Fruit fly (Drosophila melanogaster) whole organism, embryonic: ENCODE results near the gene Sox21a.

Experiments
- Adf1 ChIP-seq: fragments of 200-800 bp; sonication (Bioruptor generic); IDR thresholded peaks from 2 replicates; pipeline ENCODE4 v1.3.6; 2022; ENCODE audit warnings: missing biosample characterization, missing genetic modification characterization
- BEAF-32 ChIP-seq: fragments of 200-800 bp; sonication (Bioruptor generic); optimal IDR thresholded peaks from 3 replicates; lab custom pipeline; 2017; ENCODE audit warnings: missing biosample characterization, missing genetic modification characterization, mild to moderate bottlenecking, moderate library complexity, missing genetic modification reagents
- CG11085 ChIP-seq: fragments of 200-800 bp; sonication (Bioruptor generic); IDR thresholded peaks from 2 replicates; pipeline ENCODE4 v1.3.6; 2022; ENCODE audit warnings: missing biosample characterization, missing genetic modification characterization
- CG11696 ChIP-seq: fragments of 200-800 bp; sonication (Bioruptor generic); IDR thresholded peaks from 2 replicates; pipeline ENCODE4 v1.3.6; 2022; ENCODE audit warnings: missing biosample characterization, missing genetic modification characterization
- CG12219 ChIP-seq: fragments of 200-800 bp; sonication (Bioruptor generic); optimal IDR thresholded peaks from 3 replicates; lab custom pipeline; 2018; ENCODE audit warnings: missing biosample characterization, mild to moderate bottlenecking, missing genetic modification characterization
- CG1233 ChIP-seq: fragments of 200-800 bp; sonication (Bioruptor generic); optimal IDR thresholded peaks from 4 replicates; lab custom pipeline; 2018; ENCODE audit warnings: missing biosample characterization, mild to moderate bottlenecking, missing genetic modification characterization
- CG12391 ChIP-seq: fragments of 200-800 bp; sonication (Bioruptor generic); optimal IDR thresholded peaks from 3 replicates; lab custom pipeline; 2018; ENCODE audit warnings: missing biosample characterization, mild to moderate bottlenecking, missing genetic modification characterization, moderate library complexity
- CG13123 ChIP-seq: fragments of 200-800 bp; sonication (Bioruptor generic); optimal IDR thresholded peaks from 2 replicates; lab custom pipeline; 2016; ENCODE audit warnings: missing biosample characterization, missing genetic modification characterization
- CG14014 ChIP-seq: fragments of 200-800 bp; sonication (Bioruptor generic); IDR thresholded peaks from 2 replicates; pipeline ENCODE4 v1.3.6; 2022; ENCODE audit warnings: missing biosample characterization, missing genetic modification characterization
- CG15011 ChIP-seq: fragments of 200-800 bp; sonication (Bioruptor generic); optimal IDR thresholded peaks from 3 replicates; lab custom pipeline; 2018; ENCODE audit warnings: missing biosample characterization, mild to moderate bottlenecking, missing genetic modification characterization
- CG17612 ChIP-seq: fragments of 200-800 bp; sonication (Bioruptor generic); IDR thresholded peaks from 2 replicates; pipeline ENCODE4 v1.3.6; 2022; ENCODE audit warnings: missing biosample characterization, missing genetic modification characterization
- CG18011 ChIP-seq: fragments of 200-800 bp; sonication (Bioruptor generic); optimal IDR thresholded peaks from 2 replicates; lab custom pipeline; 2017; ENCODE audit warnings: missing biosample characterization, missing genetic modification characterization, mild to moderate bottlenecking, moderate library complexity, missing genotype
- CG18476 ChIP-seq: fragments of 200-800 bp; sonication (Bioruptor generic); optimal IDR thresholded peaks from 2 replicates; lab custom pipeline; 2016; ENCODE audit warnings: missing biosample characterization, mild to moderate bottlenecking, missing genetic modification characterization
- CG2199 ChIP-seq: fragments of 200-800 bp; sonication (Bioruptor generic); IDR thresholded peaks from 3 replicates; pipeline ENCODE4 v1.3.6; 2022; ENCODE audit warnings: missing biosample characterization, missing genetic modification characterization
- CG31441 ChIP-seq: fragments of 200-800 bp; sonication (Bioruptor generic); IDR thresholded peaks from 2 replicates; pipeline ENCODE4 v1.3.6; 2022; ENCODE audit warnings: missing biosample characterization, missing genetic modification characterization
- CG32772 ChIP-seq: fragments of 200-800 bp; sonication (Bioruptor generic); IDR thresholded peaks from 2 replicates; pipeline ENCODE4 v1.3.6; 2022; ENCODE audit warnings: missing biosample characterization, missing genetic modification characterization
- CG6272 ChIP-seq: fragments of 200-800 bp; sonication (Bioruptor generic); IDR thresholded peaks from 2 replicates; pipeline ENCODE4 v1.3.6; 2022; ENCODE audit warnings: missing biosample characterization, missing genetic modification characterization
- CG6654 ChIP-seq: fragments of 200-800 bp; sonication (Bioruptor generic); optimal IDR thresholded peaks from 2 replicates; lab custom pipeline; 2017; ENCODE audit warnings: missing biosample characterization, mild to moderate bottlenecking, missing genetic modification characterization
- CG6813 ChIP-seq: fragments of 200-800 bp; sonication (Bioruptor generic); optimal IDR thresholded peaks from 2 replicates; lab custom pipeline; 2017; ENCODE audit warnings: missing biosample characterization, missing genetic modification characterization, mild to moderate bottlenecking, moderate library complexity, missing genetic modification reagents
- CG7271 ChIP-seq: fragments of 200-800 bp; sonication (Bioruptor generic); optimal IDR thresholded peaks from 2 replicates; lab custom pipeline; 2018; ENCODE audit warnings: missing biosample characterization, mild to moderate bottlenecking, missing genetic modification characterization, moderate library complexity
- CG7556 ChIP-seq: fragments of 200-800 bp; sonication (Bioruptor generic); optimal IDR thresholded peaks from 2 replicates; lab custom pipeline; 2017; ENCODE audit warnings: missing biosample characterization, mild to moderate bottlenecking, missing genetic modification characterization
- CG7839 ChIP-seq: fragments of 200-800 bp; sonication (Bioruptor generic); optimal IDR thresholded peaks from 3 replicates; lab custom pipeline; 2018; ENCODE audit warnings: missing biosample characterization, mild to moderate bottlenecking, missing genetic modification characterization, moderate library complexity
- CTCF ChIP-seq: fragments of 200-800 bp; sonication (Bioruptor generic); optimal IDR thresholded peaks from 2 replicates; lab custom pipeline; 2017; ENCODE audit warnings: missing biosample characterization, mild to moderate bottlenecking, missing genetic modification characterization, moderate library complexity
- Doc3 ChIP-seq: fragments of 200-800 bp; sonication (Bioruptor generic); IDR thresholded peaks from 3 replicates; pipeline ENCODE4 v1.3.6; 2022; ENCODE audit warnings: missing biosample characterization, missing genetic modification characterization; ENCODE audit not compliant: partially characterized antibody
- HLH4C ChIP-seq: fragments of 200-800 bp; sonication (Bioruptor generic); IDR thresholded peaks from 3 replicates; pipeline ENCODE4 v1.3.6; 2022; ENCODE audit warnings: missing biosample characterization, missing genetic modification characterization; ENCODE audit not compliant: partially characterized antibody
- Hand ChIP-seq: fragments of 200-800 bp; sonication (Bioruptor generic); optimal IDR thresholded peaks from 2 replicates; lab custom pipeline; 2017; ENCODE audit warnings: mild to moderate bottlenecking, missing biosample characterization, missing genetic modification reagents, missing genetic modification characterization
- Hey ChIP-seq: fragments of 200-800 bp; sonication (Bioruptor generic); optimal IDR thresholded peaks from 3 replicates; lab custom pipeline; 2018; ENCODE audit warnings: missing biosample characterization, mild to moderate bottlenecking, missing genetic modification characterization
- HmgZ ChIP-seq: fragments of 200-800 bp; sonication (Bioruptor generic); optimal IDR thresholded peaks from 2 replicates; lab custom pipeline; 2018; ENCODE audit warnings: missing biosample characterization, mild to moderate bottlenecking, missing genetic modification characterization
- NfI ChIP-seq: fragments of 200-800 bp; sonication (Bioruptor generic); optimal IDR thresholded peaks from 3 replicates; lab custom pipeline; 2018; ENCODE audit warnings: missing biosample characterization, mild to moderate bottlenecking, missing genetic modification characterization, moderate library complexity
- Optix ChIP-seq: fragments of 200-800 bp; sonication (Bioruptor generic); IDR thresholded peaks from 3 replicates; pipeline ENCODE4 v1.3.6; 2022; ENCODE audit warnings: missing biosample characterization, missing genetic modification characterization
- Rfx ChIP-seq: fragments of 200-800 bp; sonication (Bioruptor generic); IDR thresholded peaks from 2 replicates; pipeline ENCODE4 v1.3.6; 2022; ENCODE audit warnings: missing biosample characterization, missing genetic modification characterization
- Spps ChIP-seq: fragments of 200-800 bp; sonication (Bioruptor generic); optimal IDR thresholded peaks from 2 replicates; lab custom pipeline; 2018; ENCODE audit warnings: missing biosample characterization, mild to moderate bottlenecking, missing genetic modification characterization
- aop ChIP-seq: fragments of 200-800 bp; sonication (Bioruptor generic); IDR thresholded peaks from 2 replicates; pipeline ENCODE4 v1.3.6; 2022; ENCODE audit warnings: missing biosample characterization, missing genetic modification characterization
- dm ChIP-seq: fragments of 200-800 bp; sonication (Bioruptor generic); optimal IDR thresholded peaks from 3 replicates; lab custom pipeline; 2016; ENCODE audit warnings: missing biosample characterization, missing genetic modification characterization
- dmrt99B ChIP-seq: fragments of 200-800 bp; sonication (Bioruptor generic); optimal IDR thresholded peaks from 2 replicates; lab custom pipeline; 2018; ENCODE audit warnings: missing biosample characterization, mild to moderate bottlenecking, missing genetic modification characterization, moderate library complexity
- emc ChIP-seq: fragments of 200-800 bp; sonication (Bioruptor generic); optimal IDR thresholded peaks from 2 replicates; lab custom pipeline; 2016; ENCODE audit warnings: missing biosample characterization, missing genetic modification characterization
- gro ChIP-seq: fragments of 200-800 bp; sonication (Bioruptor generic); optimal IDR thresholded peaks from 2 replicates; lab custom pipeline; 2016; ENCODE audit warnings: missing biosample characterization, missing genetic modification characterization
- gt ChIP-seq: fragments of 200-800 bp; sonication (Bioruptor generic); IDR thresholded peaks from 2 replicates; pipeline ENCODE4 v1.3.6; 2022; ENCODE audit warnings: missing biosample characterization, missing genetic modification characterization
- ind ChIP-seq: fragments of 200-800 bp; sonication (Bioruptor generic); optimal IDR thresholded peaks from 3 replicates; lab custom pipeline; 2016; ENCODE audit warnings: missing biosample characterization, missing genetic modification characterization
- kni ChIP-seq: fragments of 200-800 bp; sonication (Bioruptor generic); optimal IDR thresholded peaks from 3 replicates; lab custom pipeline; 2017; ENCODE audit warnings: mild to moderate bottlenecking, missing biosample characterization, missing genetic modification reagents, missing genetic modification characterization
- lab ChIP-seq: fragments of 200-800 bp; sonication (Bioruptor generic); optimal IDR thresholded peaks from 3 replicates; lab custom pipeline; 2017; ENCODE audit warnings: missing biosample characterization, missing genetic modification characterization, mild to moderate bottlenecking, moderate library complexity, missing genetic modification reagents
- lov ChIP-seq, 2 experiments: fragments of 200-800 bp in 1 of 2; fragments of >200 bp in 1 of 2; sonication (Bioruptor generic) in 1 of 2; IDR thresholded peaks in 1 of 2; optimal IDR thresholded peaks in 1 of 2; 2 replicates in 1 of 2; 3 replicates in 1 of 2; pipeline versions ENCODE4 v1.3.6 to Lab custom; 2017 to 2022; ENCODE audit warnings: missing biosample characterization in 1 of 2, missing genetic modification characterization in 1 of 2
- org-1 ChIP-seq: fragments of 200-800 bp; sonication (Bioruptor generic); optimal IDR thresholded peaks from 2 replicates; lab custom pipeline; 2017; ENCODE audit warnings: missing biosample characterization, missing genetic modification characterization
- phol ChIP-seq: fragments of 200-800 bp; sonication (Bioruptor generic); optimal IDR thresholded peaks from 3 replicates; lab custom pipeline; 2018; ENCODE audit warnings: missing biosample characterization, mild to moderate bottlenecking, missing genetic modification characterization, moderate library complexity
- psq ChIP-seq: fragments of 200-800 bp; sonication (Bioruptor generic); optimal IDR thresholded peaks from 2 replicates; lab custom pipeline; 2017; ENCODE audit warnings: missing biosample characterization, missing genetic modification characterization
- sisA ChIP-seq: fragments of 200-800 bp; sonication (Bioruptor generic); IDR thresholded peaks from 2 replicates; pipeline ENCODE4 v1.3.6; 2022; ENCODE audit warnings: missing biosample characterization, missing genetic modification characterization
- slou ChIP-seq: fragments of 200-800 bp; sonication (Bioruptor generic); optimal IDR thresholded peaks from 3 replicates; lab custom pipeline; 2016; ENCODE audit warnings: missing biosample characterization, missing genetic modification characterization
- toy ChIP-seq: fragments of 200-800 bp; sonication (Bioruptor generic); IDR thresholded peaks from 2 replicates; pipeline ENCODE4 v1.3.6; 2022; ENCODE audit warnings: missing biosample characterization, missing genetic modification characterization
- wdn ChIP-seq: fragments of 200-800 bp; sonication (Bioruptor generic); IDR thresholded peaks from 2 replicates; pipeline ENCODE4 v1.3.6; 2022; ENCODE audit warnings: missing biosample characterization, missing genetic modification characterization
- yki ChIP-seq: fragments of >200 bp; optimal IDR thresholded peaks from 3 replicates; lab custom pipeline; 2018
- z ChIP-seq: fragments of 200-800 bp; sonication (Bioruptor generic); IDR thresholded peaks from 3 replicates; pipeline ENCODE4 v1.3.6; 2022; ENCODE audit warnings: missing biosample characterization, missing genetic modification characterization
- zen ChIP-seq: fragments of 200-800 bp; sonication (Bioruptor generic); optimal IDR thresholded peaks from 3 replicates; lab custom pipeline; 2018; ENCODE audit warnings: missing biosample characterization, mild to moderate bottlenecking, missing genetic modification characterization, moderate library complexity

The Sox21a gene

DNA sequence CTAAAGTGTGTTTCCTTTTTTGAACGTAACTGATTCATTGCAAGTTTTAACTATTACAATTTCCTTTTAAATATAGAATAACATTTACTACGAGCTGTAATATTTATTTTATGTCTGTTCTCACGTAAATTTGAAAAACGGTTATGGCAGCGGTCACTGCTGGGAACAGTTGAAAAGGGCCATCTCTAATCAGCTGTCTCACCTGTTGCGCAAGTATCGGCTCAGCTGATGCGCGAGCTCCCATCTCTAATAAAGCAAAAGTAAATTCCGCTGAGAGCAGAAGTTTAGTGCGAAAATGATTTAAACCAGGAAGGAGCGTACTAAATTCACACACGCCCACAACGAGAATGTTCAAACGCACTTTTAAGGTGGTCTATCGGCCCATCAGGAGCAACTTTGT, 36.3 kb downstream of the Sox21a start, which contains the start of gene Pex1 (continued):
- TF ChIP-seq CG11085 (no peak), kni (no peak), sisA (no peak), gt (GFP tag; lab: Robert Waterston, UW) (no peak), gro (GFP tag; lab: Kevin White, UChicago) (no peak), wdn (GFP tag; lab: Robert Waterston, UW) (no peak), Rfx (GFP tag; lab: Robert Waterston, UW) (no peak), Doc3 (GFP tag; lab: Robert Waterston, UW) (peak; percentile 73), yki (no peak), CG18476 (GFP tag; lab: Kevin White, UChicago) (no peak), CG13123 (GFP tag; lab: Kevin White, UChicago) (no peak), HmgZ (tag; lab: Kevin White, UChicago) (peak; percentile 37), emc (GFP tag; lab: Kevin White, UChicago) (no peak), dm (GFP tag; lab: Kevin White, UChicago) (no peak), phol (peak; percentile 30), CG6272 (GFP tag; lab: Robert Waterston, UW) (no peak), Optix (GFP tag; lab: Robert Waterston, UW) (no peak), CG2199 (GFP tag; lab: Robert Waterston, UW) (no peak), lab (GFP tag; lab: Kevin White, UChicago) (no peak), Spps (tag; lab: Kevin White, UChicago) (no peak), org-1 (GFP tag; lab: Kevin White, UChicago) (no peak), CG7839 (tag; lab: Kevin White, UChicago) (no peak), lov (optimal IDR thresholded peaks at IDR 0.05; lab: Kevin White, UChicago) (no peak), lov (GFP tag; IDR thresholded peaks at IDR 0.05; lab: Robert Waterston, UW) (no peak), CG12391 (peak; percentile 30), psq (GFP tag; lab: Kevin White, UChicago) (no peak), CG11696 (GFP tag; lab: Robert Waterston, UW) (no peak), CG6813 (GFP tag; lab: Kevin White, UChicago) (no peak), CG32772 (GFP tag; lab: Robert Waterston, UW) (no peak), Hand (GFP tag; lab: Kevin White, UChicago) (no peak), CG7556 (GFP tag; lab: Kevin White, UChicago) (no peak), aop (GFP tag; lab: Robert Waterston, UW) (no peak), NfI (GFP tag; lab: Kevin White, UChicago) (no peak), HLH4C (GFP tag; lab: Robert Waterston, UW) (peak; percentile 74; the same call in 2 of the 3 replicates), Hey (tag; lab: Kevin White, UChicago) (no peak), Adf1 (GFP tag; lab: Robert Waterston, UW) (no peak), CG14014 (GFP tag; lab: Robert Waterston, UW) (peak; percentile 14; the same call in 1 of the 2 replicates), CG18011 (GFP tag; lab: Kevin White, UChicago) (no peak), CG7271 (tag; lab: Kevin White, UChicago) (no peak), CTCF (GFP tag; lab: Kevin White, UChicago) (no peak), slou (no peak), CG6654 (GFP tag; lab: Kevin White, UChicago) (no peak), toy (GFP tag; lab: Robert Waterston, UW) (no peak), z (GFP tag; lab: Robert Waterston, UW) (no peak), dmrt99B (tag; lab: Kevin White, UChicago) (no peak), CG1233 (no peak), CG12219 (GFP tag; lab: Kevin White, UChicago) (no peak), CG17612 (GFP tag; lab: Robert Waterston, UW) (no peak), ind (GFP tag; lab: Kevin White, UChicago) (no peak), BEAF-32 (GFP tag; lab: Kevin White, UChicago) (peak; percentile 83), zen (tag; lab: Kevin White, UChicago) (no peak), CG15011 (no peak), CG31441 (GFP tag; lab: Robert Waterston, UW) (no peak; the same call in 1 of the 2 replicates)
